Fruit fly (Drosophila melanogaster): ENCODE results near the gene Polr2D.

DNA sequence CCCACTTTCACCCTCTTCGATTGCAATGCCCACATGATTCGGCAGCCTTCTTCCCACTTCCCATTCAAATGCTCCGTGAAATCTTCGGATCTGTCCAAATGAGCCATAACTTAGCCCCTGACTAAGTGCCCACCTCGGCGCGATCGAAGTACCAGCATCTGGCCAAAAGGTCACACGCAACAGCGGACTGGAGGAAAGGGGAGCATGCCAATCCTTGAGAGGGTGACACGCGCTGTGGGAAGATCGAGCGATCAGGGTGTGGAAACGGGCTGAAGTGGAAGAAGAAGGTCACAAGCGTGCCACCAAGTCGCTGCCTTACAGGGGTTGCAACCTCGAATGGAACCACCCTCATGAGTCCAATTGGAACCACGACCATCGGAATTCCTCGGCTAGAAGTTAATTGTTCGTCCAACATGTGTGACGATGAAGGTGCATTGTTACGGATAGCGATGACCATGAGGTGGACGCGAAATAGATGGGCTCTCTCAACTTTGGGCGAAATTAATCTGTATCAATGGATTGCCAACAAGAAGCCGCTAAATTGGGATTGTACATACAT, 20.5 kb downstream of the Polr2D start:
- TF ChIP-seq CG8632 (GFP tag; optimal IDR thresholded peaks at IDR 0.05) = no peak
- no peak for TF ChIP-seq CG1621 (tag; optimal IDR thresholded peaks at IDR 0.05)
- TF ChIP-seq Ets96B (tag; optimal IDR thresholded peaks at IDR 0.05) = no peak
- no peak for TF ChIP-seq Hr4 (GFP tag; optimal IDR thresholded peaks at IDR 0.05)
- no peak for TF ChIP-seq acj6 (GFP tag; optimal IDR thresholded peaks at IDR 0.05)
- TF ChIP-seq CG4318 (GFP tag; optimal IDR thresholded peaks at IDR 0.05) = no peak
- no peak for TF ChIP-seq cyc (GFP tag; optimal IDR thresholded peaks at IDR 0.05)
- TF ChIP-seq CG6276 (GFP tag; optimal IDR thresholded peaks at IDR 0.05) = no peak
- TF ChIP-seq CG16779 (tag; optimal IDR thresholded peaks at IDR 0.05) = no peak
- TF ChIP-seq CG11762 (GFP tag; optimal IDR thresholded peaks at IDR 0.05; ENCODE audit: insufficient read depth) = no peak
- no peak for TF ChIP-seq CG3032 (tag; optimal IDR thresholded peaks at IDR 0.05)
